Worm (Caenorhabditis elegans): ENCODE results near the gene his-35.

Gene his-35

ce11 chrV:9524099-9524498 is 21.0 kb downstream of the his-35 start, which contains the start of gene C50F4.9:
Gene C50F4.9 (minus strand): TSS chrV:9524199.
- TF ChIP-seq him-1 (tag; optimal IDR thresholded peaks at IDR 0.05) (no peak), dao-5 (tag; optimal IDR thresholded peaks at IDR 0.05) (no peak), W03F9.2 (tag; optimal IDR thresholded peaks at IDR 0.05) (no peak)

ce11 chrV:9521697-9522096 is 23.4 kb downstream of the his-35 start:
- no peak for TF ChIP-seq him-1 (tag; optimal IDR thresholded peaks at IDR 0.05)
- no peak for TF ChIP-seq dao-5 (tag; optimal IDR thresholded peaks at IDR 0.05)
- no peak for TF ChIP-seq W03F9.2 (tag; optimal IDR thresholded peaks at IDR 0.05)

ce11 chrV:9518832-9519231 is 26.3 kb downstream of the his-35 start, which contains the start of gene C50F4.8:
Gene C50F4.8 (minus strand): TSS chrV:9518859.
- TF ChIP-seq W03F9.2 (tag; optimal IDR thresholded peaks at IDR 0.05) (no peak), him-1 (tag; optimal IDR thresholded peaks at IDR 0.05) (no peak), dao-5 (tag; optimal IDR thresholded peaks at IDR 0.05) (no peak)

- no peak for TF ChIP-seq dao-5 (tag; optimal IDR thresholded peaks at IDR 0.05)
- TF ChIP-seq W03F9.2 (tag; optimal IDR thresholded peaks at IDR 0.05) = no peak
- TF ChIP-seq him-1 (tag; optimal IDR thresholded peaks at IDR 0.05) = no peak
These were observed 28.8 kb downstream of the his-35 start for ce11 chrV:9516280-9516679.

- TF ChIP-seq him-1 (tag; optimal IDR thresholded peaks at IDR 0.05) (no peak), W03F9.2 (tag; optimal IDR thresholded peaks at IDR 0.05) (peak; percentile 34), dao-5 (tag; optimal IDR thresholded peaks at IDR 0.05) (no peak)
These were observed 31.5 kb downstream of the his-35 start, which contains the start of gene eif-2Bdelta for ce11 chrV:9513590-9513989. Gene eif-2Bdelta (plus strand): TSS chrV:9513824.

ce11 chrV:9509597-9509996 is 35.5 kb downstream of the his-35 start:
- no peak for TF ChIP-seq him-1 (tag; optimal IDR thresholded peaks at IDR 0.05)
- TF ChIP-seq dao-5 (tag; optimal IDR thresholded peaks at IDR 0.05) = no peak
- no peak for TF ChIP-seq W03F9.2 (tag; optimal IDR thresholded peaks at IDR 0.05)

ce11 chrV:9507742-9508141 is 37.3 kb downstream of the his-35 start, which contains the start of gene acs-14:
Gene acs-14 (plus strand): TSS chrV:9508132.
- TF ChIP-seq dao-5 (tag; optimal IDR thresholded peaks at IDR 0.05) (no peak), W03F9.2 (tag; optimal IDR thresholded peaks at IDR 0.05) (no peak)

ce11 chrV:9506931-9507330 is 38.2 kb downstream of the his-35 start:
- TF ChIP-seq W03F9.2 (tag; optimal IDR thresholded peaks at IDR 0.05) = no peak
- TF ChIP-seq dao-5 (tag; optimal IDR thresholded peaks at IDR 0.05) = no peak
- no peak for TF ChIP-seq him-1 (tag; optimal IDR thresholded peaks at IDR 0.05)

- TF ChIP-seq dao-5 (tag; optimal IDR thresholded peaks at IDR 0.05) (no peak), W03F9.2 (tag; optimal IDR thresholded peaks at IDR 0.05) (no peak), him-1 (tag; optimal IDR thresholded peaks at IDR 0.05) (no peak)
These were observed 40.6 kb downstream of the his-35 start, which contains the start of gene haao-1 for ce11 chrV:9504474-9504960. Gene haao-1 (plus strand): TSS chrV:9504910.

- TF ChIP-seq W03F9.2 (tag; optimal IDR thresholded peaks at IDR 0.05) (peak; percentile 14), him-1 (tag; optimal IDR thresholded peaks at IDR 0.05) (peak; percentile 47), dao-5 (tag; optimal IDR thresholded peaks at IDR 0.05) (peak; percentile 55)
These were observed 41.8 kb downstream of the his-35 start for ce11 chrV:9503152-9503817.

- no peak for TF ChIP-seq dao-5 (tag; optimal IDR thresholded peaks at IDR 0.05)
- no peak for TF ChIP-seq him-1 (tag; optimal IDR thresholded peaks at IDR 0.05)
- TF ChIP-seq W03F9.2 (tag; optimal IDR thresholded peaks at IDR 0.05) = no peak
These were observed 44.1 kb downstream of the his-35 start, which contains the start of gene swt-5 for ce11 chrV:9500826-9501451. Gene swt-5 (plus strand): TSS chrV:9501401.

ce11 chrV:9499295-9499694 is 45.8 kb downstream of the his-35 start:
- TF ChIP-seq W03F9.2 (tag; optimal IDR thresholded peaks at IDR 0.05) (no peak), dao-5 (tag; optimal IDR thresholded peaks at IDR 0.05) (no peak), him-1 (tag; optimal IDR thresholded peaks at IDR 0.05) (no peak)

ce11 chrV:9496742-9497141 is 48.3 kb downstream of the his-35 start, which contains the start of gene gsnl-1:
Gene gsnl-1 (plus strand): TSS chrV:9497042.
- TF ChIP-seq W03F9.2 (tag; optimal IDR thresholded peaks at IDR 0.05) (no peak), dao-5 (tag; optimal IDR thresholded peaks at IDR 0.05) (no peak), him-1 (tag; optimal IDR thresholded peaks at IDR 0.05) (no peak)

All from whole organism, L4/young adult.